Worm (Caenorhabditis elegans) whole organism, L3 larva: ENCODE results near the gene spp-26.
"Not testable (repeated sequence)": the region's sequence is repeated elsewhere in the genome, so short reads cannot be mapped to it uniquely, and the experiment has no call there.

ENCODE experiments used
- lin-15B ChIP-seq: fragments of 150-350 bp; optimal IDR thresholded peaks from 2 replicates; lab custom pipeline; 2014; ENCODE audit warnings: missing biosample characterization, missing genetic modification characterization
- lin-39 ChIP-seq: fragments of 150-350 bp; optimal IDR thresholded peaks from 2 replicates; lab custom pipeline; 2018; ENCODE audit warnings: missing biosample characterization, missing genetic modification reagents, missing genetic modification characterization
- mdl-1 ChIP-seq: fragments of 150-350 bp; optimal IDR thresholded peaks from 2 replicates; lab custom pipeline; 2014; ENCODE audit warnings: missing biosample characterization, missing genetic modification characterization
- nhr-23 ChIP-seq: fragments of 150-350 bp; optimal IDR thresholded peaks from 2 replicates; lab custom pipeline; 2014; ENCODE audit warnings: missing biosample characterization, missing genetic modification reagents, missing genetic modification characterization
- nhr-25 ChIP-seq: sonication (generic microtip); optimal IDR thresholded peaks from 2 replicates; lab custom pipeline; 2017; ENCODE audit warnings: missing biosample characterization, missing genetic modification characterization
- nhr-28 ChIP-seq: fragments of 150-350 bp; optimal IDR thresholded peaks from 2 replicates; lab custom pipeline; 2014; ENCODE audit warnings: missing biosample characterization, missing genetic modification characterization
- nhr-77 ChIP-seq: fragments of 150-350 bp; optimal IDR thresholded peaks from 2 replicates; lab custom pipeline; 2014; ENCODE audit warnings: missing biosample characterization, missing genetic modification characterization
- snpc-4 ChIP-seq: fragments of 150-350 bp; optimal IDR thresholded peaks from 2 replicates; lab custom pipeline; 2014; ENCODE audit warnings: missing biosample characterization, missing genetic modification characterization
- unc-39 ChIP-seq: sonication (generic microtip); optimal IDR thresholded peaks from 4 replicates; lab custom pipeline; 2017; ENCODE audit warnings: missing biosample characterization, missing genetic modification characterization
- unc-62 ChIP-seq: fragments of 150-350 bp; sonication (generic microtip); optimal IDR thresholded peaks from 4 replicates; lab custom pipeline; 2014; ENCODE audit warnings: missing biosample characterization, missing genetic modification reagents, missing genetic modification characterization

- not testable (repeated sequence) for TF ChIP-seq mdl-1 (tag; lab: Kevin White, UChicago); nhr-28 (tag; lab: Kevin White, UChicago); snpc-4 (tag; lab: Kevin White, UChicago); lin-39; nhr-23 (tag; lab: Kevin White, UChicago); nhr-25; lin-15B (tag; lab: Kevin White, UChicago); unc-39 (tag; lab: Kevin White, UChicago); unc-62 (GFP tag; lab: Kevin White, UChicago); nhr-77
These were observed 22.8 kb upstream of the spp-26 start, which contains the start of gene ZK1055.4 for ce11 chrV:6581762-6582161.
